Worm (Caenorhabditis elegans) whole organism, midembryonic: ENCODE measurements around the gene C25F6.8.
A peak's percentile ranks its signal among the peaks of the same experiment; 100 is the strongest.

Experiments
- T22C8.4 ChIP-seq: fragments of 200-800 bp; sonication (Bioruptor generic); IDR thresholded peaks from 2 replicates; pipeline ENCODE4 v1.3.6; 2022; ENCODE audit warnings: missing genetic modification characterization, missing compliant biosample characterization
- flt-1 ChIP-seq: fragments of 200-800 bp; sonication (Bioruptor generic); IDR thresholded peaks from 2 replicates; pipeline ENCODE4 v1.3.6; 2022; ENCODE audit warnings: missing genetic modification characterization, missing compliant biosample characterization
- ztf-23 ChIP-seq: fragments of 200-800 bp; sonication (Bioruptor generic); IDR thresholded peaks from 2 replicates; pipeline ENCODE4 v1.3.6; 2022; ENCODE audit warnings: missing genetic modification reagents, missing genetic modification characterization, missing compliant biosample characterization

DNA sequence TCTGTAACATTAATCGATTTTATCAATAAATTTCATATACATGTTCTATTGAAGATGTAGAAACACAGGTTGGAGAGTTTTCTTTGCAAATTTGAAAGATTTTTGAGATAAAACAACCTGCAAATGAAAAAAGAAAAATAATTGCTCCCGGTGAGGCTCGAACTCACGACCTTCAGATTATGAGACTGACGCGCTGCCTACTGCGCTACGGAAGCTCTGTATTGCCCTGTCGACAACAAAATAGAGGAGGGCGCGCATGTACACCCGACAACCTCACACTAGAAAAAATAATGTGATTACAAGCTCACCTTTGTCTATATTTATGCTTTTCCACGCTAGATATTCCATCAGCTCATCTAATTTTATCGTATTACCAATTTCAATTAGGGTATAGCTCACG, 40.8 kb upstream of the C25F6.8 start:
- TF ChIP-seq ztf-23 (GFP tag; lab: Robert Waterston, UW) (peak; percentile 63), T22C8.4 (GFP tag; lab: Robert Waterston, UW) (peak; percentile 48; the same call in 1 of the 2 replicates), flt-1 (GFP tag; lab: Robert Waterston, UW) (no peak)
